Worm (Caenorhabditis elegans) whole organism, L3 larva: Measurements from ENCODE around the gene osm-5.
A peak's percentile ranks its signal among the peaks of the same experiment; 100 is the strongest.

Source experiments
- R02D3.7 ChIP-seq: fragments of 150-350 bp; optimal IDR thresholded peaks from 2 replicates; lab custom pipeline; 2014; ENCODE audit warnings: missing biosample characterization, missing genetic modification characterization
- ZK546.5 ChIP-seq: sonication (generic microtip); optimal IDR thresholded peaks from 2 replicates; lab custom pipeline; 2017; ENCODE audit warnings: missing biosample characterization, missing genetic modification characterization
- ama-1 ChIP-seq: fragments of 150-350 bp; optimal IDR thresholded peaks from 2 replicates; lab custom pipeline; 2018
- ceh-82 ChIP-seq: fragments of 150-350 bp; optimal IDR thresholded peaks from 2 replicates; lab custom pipeline; 2014; ENCODE audit warnings: missing biosample characterization, missing genetic modification characterization
- egl-27 ChIP-seq: sonication (generic microtip); optimal IDR thresholded peaks from 4 replicates; lab custom pipeline; 2017; ENCODE audit warnings: missing biosample characterization, missing genetic modification reagents, missing genetic modification characterization
- elt-1 ChIP-seq: fragments of 150-350 bp; optimal IDR thresholded peaks from 2 replicates; lab custom pipeline; 2014; ENCODE audit warnings: missing biosample characterization, missing genetic modification characterization
- elt-2 ChIP-seq: sonication (generic microtip); optimal IDR thresholded peaks from 2 replicates; lab custom pipeline; 2016; ENCODE audit warnings: missing genetic modification reagents, mild to moderate bottlenecking, missing genetic modification characterization, missing compliant biosample characterization
- elt-3 ChIP-seq, 3 experiments: fragments of 150-350 bp in 1 of 3; sonication (generic microtip) in 2 of 3; optimal IDR thresholded peaks; 2 replicates in 2 of 3; 4 replicates in 1 of 3; lab custom pipeline; 2014 to 2017; ENCODE audit warnings: missing biosample characterization in 3 of 3, missing genetic modification characterization in 3 of 3
- eor-1 ChIP-seq, 2 experiments: fragments of 150-350 bp; optimal IDR thresholded peaks; 2 replicates each; lab custom pipeline; 2014 to 2018; ENCODE audit warnings: missing biosample characterization in 2 of 2, missing genetic modification characterization in 2 of 2
- fkh-10 ChIP-seq: sonication (generic microtip); optimal IDR thresholded peaks from 2 replicates; lab custom pipeline; 2017; ENCODE audit warnings: missing biosample characterization, missing genetic modification reagents, missing genetic modification characterization
- fkh-2 ChIP-seq: fragments of 150-350 bp; optimal IDR thresholded peaks from 2 replicates; lab custom pipeline; 2014; ENCODE audit warnings: missing biosample characterization, missing genetic modification reagents, missing genetic modification characterization
- fos-1 ChIP-seq: fragments of 150-350 bp; optimal IDR thresholded peaks from 2 replicates; lab custom pipeline; 2014; ENCODE audit warnings: missing biosample characterization, missing genetic modification characterization
- jun-1 ChIP-seq: fragments of 150-350 bp; optimal IDR thresholded peaks from 2 replicates; lab custom pipeline; 2014; ENCODE audit warnings: missing biosample characterization, missing genetic modification reagents, missing genetic modification characterization
- lin-15B ChIP-seq: fragments of 150-350 bp; optimal IDR thresholded peaks from 2 replicates; lab custom pipeline; 2014; ENCODE audit warnings: missing biosample characterization, missing genetic modification characterization
- mml-1 ChIP-seq: fragments of 150-350 bp; sonication (generic microtip); optimal IDR thresholded peaks from 3 replicates; lab custom pipeline; 2014; ENCODE audit warnings: missing biosample characterization, missing genetic modification characterization
- nfya-1 ChIP-seq: sonication (generic microtip); optimal IDR thresholded peaks from 2 replicates; lab custom pipeline; 2017; ENCODE audit warnings: missing genetic modification characterization, mild to moderate bottlenecking, missing compliant biosample characterization, antibody characterized with exemption, moderate library complexity; ENCODE audit not compliant: insufficient read depth
- nhr-11 ChIP-seq: fragments of 150-350 bp; optimal IDR thresholded peaks from 2 replicates; lab custom pipeline; 2014; ENCODE audit warnings: missing biosample characterization, missing genetic modification characterization
- nhr-23 ChIP-seq: fragments of 150-350 bp; optimal IDR thresholded peaks from 2 replicates; lab custom pipeline; 2014; ENCODE audit warnings: missing biosample characterization, missing genetic modification reagents, missing genetic modification characterization
- nhr-237 ChIP-seq: fragments of 150-350 bp; optimal IDR thresholded peaks from 2 replicates; lab custom pipeline; 2014; ENCODE audit warnings: missing biosample characterization, missing genetic modification characterization
- nhr-25 ChIP-seq: sonication (generic microtip); optimal IDR thresholded peaks from 2 replicates; lab custom pipeline; 2017; ENCODE audit warnings: missing biosample characterization, missing genetic modification characterization
- nhr-28 ChIP-seq: fragments of 150-350 bp; optimal IDR thresholded peaks from 2 replicates; lab custom pipeline; 2014; ENCODE audit warnings: missing biosample characterization, missing genetic modification characterization
- pha-4 ChIP-seq: fragments of 150-350 bp; optimal IDR thresholded peaks from 2 replicates; lab custom pipeline; 2014; ENCODE audit warnings: missing biosample characterization, missing genetic modification reagents, missing genetic modification characterization
- sea-2 ChIP-seq: fragments of 150-350 bp; sonication (generic microtip); optimal IDR thresholded peaks from 4 replicates; lab custom pipeline; 2014; ENCODE audit warnings: missing biosample characterization, missing genetic modification reagents, missing genetic modification characterization
- snpc-4 ChIP-seq: fragments of 150-350 bp; optimal IDR thresholded peaks from 2 replicates; lab custom pipeline; 2014; ENCODE audit warnings: missing biosample characterization, missing genetic modification characterization
- unc-62 ChIP-seq: fragments of 150-350 bp; sonication (generic microtip); optimal IDR thresholded peaks from 4 replicates; lab custom pipeline; 2014; ENCODE audit warnings: missing biosample characterization, missing genetic modification reagents, missing genetic modification characterization

Gene osm-5

DNA sequence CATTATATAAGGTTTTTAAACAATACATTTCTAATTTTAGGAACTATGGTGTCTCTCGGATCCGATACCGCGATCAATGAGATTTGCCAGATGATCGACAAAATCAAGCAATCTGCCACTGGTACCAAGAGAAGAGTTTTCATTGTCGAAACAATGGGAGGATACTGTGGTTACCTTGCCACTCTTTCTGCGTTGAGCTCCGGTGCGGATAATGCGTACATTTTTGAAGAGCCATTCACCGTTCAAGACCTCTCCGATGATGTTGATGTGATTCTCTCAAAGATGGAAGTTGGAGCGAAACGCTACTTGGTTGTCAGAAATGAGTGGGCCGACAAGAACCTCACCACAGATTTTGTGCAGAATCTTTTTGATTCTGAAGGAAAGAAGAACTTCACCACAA lies 40.5 kb upstream of the osm-5 start:
- TF ChIP-seq nhr-237 (tag; lab: Kevin White, UChicago): no peak
- no peak for TF ChIP-seq fos-1 (tag; lab: Kevin White, UChicago)
- TF ChIP-seq nhr-28 (tag; lab: Kevin White, UChicago): no peak
- no peak for TF ChIP-seq ama-1 (lab: Kevin White, UChicago)
- TF ChIP-seq, all 47 proteins: peak for 0

DNA sequence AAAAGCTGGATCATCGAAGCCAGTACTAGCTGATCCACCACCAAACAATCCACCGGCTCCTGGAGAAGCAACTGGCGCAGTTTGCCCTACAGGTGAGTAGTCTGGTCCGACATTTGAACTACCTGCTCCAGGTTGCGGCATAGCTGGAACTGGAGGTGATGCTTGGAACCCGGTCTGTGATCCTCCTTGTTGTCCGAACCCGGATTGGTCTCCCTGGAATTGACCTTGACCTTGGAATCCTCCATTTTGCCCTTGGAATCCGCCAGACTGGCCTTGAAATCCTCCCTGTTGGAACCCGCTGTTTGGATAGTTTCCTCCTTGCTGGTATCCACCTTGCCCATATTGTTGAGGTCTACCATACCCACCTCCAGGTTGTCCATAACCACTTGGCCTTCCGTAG lies 38.1 kb upstream of the osm-5 start:
- TF ChIP-seq ceh-82 (tag; lab: Kevin White, UChicago): no peak
- no peak for TF ChIP-seq jun-1 (tag; lab: Kevin White, UChicago)
- TF ChIP-seq ama-1 (lab: Kevin White, UChicago): no peak
- TF ChIP-seq ZK546.5 (tag; lab: Kevin White, UChicago): no peak
- TF ChIP-seq, all 47 proteins: peak for 0

DNA sequence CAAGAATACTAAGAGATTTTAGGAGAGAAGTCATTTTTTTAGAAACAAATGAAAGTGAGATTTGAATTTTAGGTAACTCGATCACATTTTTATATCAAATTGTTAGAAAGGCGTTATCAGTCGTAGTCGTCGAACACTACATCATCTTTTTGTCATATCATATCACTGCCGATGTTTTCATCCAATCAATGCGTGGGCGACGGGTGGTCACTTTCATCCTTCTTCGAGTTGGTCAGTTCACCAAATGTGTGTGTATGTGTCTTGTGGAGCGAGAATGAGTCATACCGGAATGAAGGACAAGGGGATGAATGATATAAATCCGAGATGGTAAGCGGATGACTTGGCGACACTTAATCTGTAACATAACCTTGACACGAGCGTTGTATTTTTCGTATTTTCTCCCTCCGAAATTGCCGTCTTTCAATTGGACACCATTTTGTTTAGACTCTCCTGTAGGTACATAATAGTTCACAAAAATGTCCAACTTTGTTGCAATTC lies 37.5 kb upstream of the osm-5 start, which contains the start of the genes Y41G9A.10 and Y41G9A.5:
Gene Y41G9A.10 (minus strand): TSS at position 51 of the 498 bp plus-strand sequence.
Gene Y41G9A.5 (plus strand): TSS at position 160 of the 498 bp plus-strand sequence.
- TF ChIP-seq nhr-25 (tag; lab: Kevin White, UChicago): peak; percentile 19
- no peak for TF ChIP-seq ZK546.5 (tag; lab: Kevin White, UChicago)
- no peak for TF ChIP-seq nhr-11 (tag; lab: Kevin White, UChicago)
- TF ChIP-seq snpc-4 (tag; lab: Kevin White, UChicago): no peak
- no peak for TF ChIP-seq lin-15B (tag; lab: Kevin White, UChicago)
- TF ChIP-seq fkh-2 (tag; lab: Kevin White, UChicago): no peak
- TF ChIP-seq nhr-23: peak; percentile 36
- peak in 2 of 3 experiments; percentile 40 to 63 for TF ChIP-seq elt-3 (tag; optimal IDR thresholded peaks at IDR 0.05; lab: Kevin White, UChicago)
- TF ChIP-seq egl-27 (tag; lab: Kevin White, UChicago): no peak
- TF ChIP-seq, all 47 proteins: peak for 3

DNA sequence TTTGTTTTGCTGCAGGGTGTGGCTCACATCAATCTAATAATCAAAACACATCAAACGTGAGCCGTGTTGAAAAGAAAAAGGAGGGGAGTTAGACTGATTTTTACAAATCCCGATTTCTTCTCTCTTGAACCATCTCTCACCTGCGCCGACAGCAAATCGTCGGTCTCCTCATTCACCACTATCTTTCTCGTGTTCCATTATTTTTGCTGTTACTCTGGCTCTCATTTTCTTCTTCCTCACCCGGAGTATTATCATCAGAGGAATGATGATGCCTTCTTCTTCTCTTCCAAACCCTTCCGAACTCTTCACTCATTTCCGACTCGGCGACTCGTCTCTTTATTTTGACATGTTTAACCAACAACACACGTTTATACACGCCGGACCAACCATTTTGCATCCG lies 33.8 kb upstream of the osm-5 start:
- TF ChIP-seq unc-62 (GFP tag; lab: Kevin White, UChicago) (peak; percentile 41), fkh-10 (GFP tag; lab: Kevin White, UChicago) (no peak)

DNA sequence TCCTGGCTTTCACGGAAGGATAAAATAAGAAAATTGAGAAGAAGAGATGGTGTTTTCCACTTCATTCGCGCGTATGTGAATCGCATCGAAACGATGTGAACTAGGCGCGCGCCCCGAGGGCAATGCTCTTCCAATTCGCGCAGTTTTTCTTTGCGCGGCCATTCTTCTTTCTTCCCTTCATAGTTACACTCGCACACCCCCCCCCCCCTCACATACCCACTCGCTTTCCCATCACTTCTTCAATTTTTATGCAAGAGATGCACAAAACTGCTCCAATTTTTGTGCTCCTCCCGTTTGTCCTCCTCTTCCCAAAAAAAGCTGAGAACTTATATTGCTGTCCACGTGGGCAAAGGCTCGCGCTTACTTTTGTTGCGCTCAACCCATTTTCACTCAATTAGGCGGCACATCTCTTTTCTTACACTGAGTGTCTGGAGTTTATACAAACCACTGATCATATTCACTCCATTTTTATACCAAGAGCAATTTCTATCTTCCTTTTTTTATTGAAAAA lies 30.5 kb upstream of the osm-5 start:
- no peak for TF ChIP-seq elt-3 (tag; optimal IDR thresholded peaks at IDR 0.05; lab: Kevin White, UChicago)
- peak; percentile 7 for TF ChIP-seq nfya-1
- no peak for TF ChIP-seq fkh-2 (tag; lab: Kevin White, UChicago)
- no peak for TF ChIP-seq mml-1 (tag; lab: Kevin White, UChicago)
- TF ChIP-seq sea-2 (GFP tag; lab: Kevin White, UChicago): no peak
- TF ChIP-seq snpc-4 (tag; lab: Kevin White, UChicago): no peak

DNA sequence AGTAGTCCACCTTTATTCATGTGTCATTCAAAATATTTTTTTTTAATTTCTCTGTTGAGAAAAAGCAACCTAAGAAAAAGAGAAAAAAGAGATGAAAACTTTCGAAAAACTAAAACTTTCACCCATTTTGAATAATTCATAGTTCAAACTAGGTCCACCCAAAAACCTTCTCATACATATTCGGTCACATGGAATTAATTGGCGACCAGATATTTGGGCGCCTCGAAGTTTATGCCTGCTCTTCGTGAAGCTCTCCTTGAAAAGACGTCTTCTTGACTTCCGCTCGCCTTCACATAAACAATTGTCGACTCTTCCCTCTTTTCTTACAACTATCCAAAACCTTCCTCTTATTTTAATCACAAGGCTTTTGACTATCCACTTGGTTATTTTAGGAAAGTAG lies 28.4 kb upstream of the osm-5 start:
- no peak for TF ChIP-seq eor-1 (tag; optimal IDR thresholded peaks at IDR 0.05; lab: Kevin White, UChicago)

DNA sequence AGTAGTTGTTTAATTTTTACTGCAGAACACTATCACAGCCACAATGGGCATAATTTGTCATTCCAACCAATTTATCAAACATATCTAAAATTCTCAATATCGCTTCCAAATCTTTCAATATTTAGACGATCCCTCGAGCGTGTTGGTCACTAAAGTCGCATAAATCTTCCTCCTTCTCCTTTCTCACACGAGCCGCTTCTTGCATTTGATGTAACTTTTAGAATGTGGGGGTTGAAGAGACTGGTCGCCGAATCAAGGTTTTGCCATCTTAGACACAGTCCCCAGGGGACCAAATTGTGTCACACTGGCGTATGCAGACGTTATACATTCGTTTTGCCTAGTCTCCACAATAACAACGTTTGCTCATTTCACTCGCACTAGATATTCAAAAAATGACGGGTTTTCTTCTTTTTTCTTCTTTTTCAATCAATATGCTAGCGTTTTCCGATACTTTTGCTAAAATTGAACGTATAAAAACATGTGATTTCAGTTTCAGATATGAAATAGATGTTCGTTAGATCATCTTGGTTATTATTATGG lies 26.5 kb upstream of the osm-5 start, which contains the start of gene gbb-1:
Gene gbb-1 (plus strand): TSS at position 490 of the 540 bp plus-strand sequence.
- TF ChIP-seq elt-1 (tag; lab: Kevin White, UChicago): peak; percentile 19
- TF ChIP-seq ama-1 (lab: Kevin White, UChicago): no peak

DNA sequence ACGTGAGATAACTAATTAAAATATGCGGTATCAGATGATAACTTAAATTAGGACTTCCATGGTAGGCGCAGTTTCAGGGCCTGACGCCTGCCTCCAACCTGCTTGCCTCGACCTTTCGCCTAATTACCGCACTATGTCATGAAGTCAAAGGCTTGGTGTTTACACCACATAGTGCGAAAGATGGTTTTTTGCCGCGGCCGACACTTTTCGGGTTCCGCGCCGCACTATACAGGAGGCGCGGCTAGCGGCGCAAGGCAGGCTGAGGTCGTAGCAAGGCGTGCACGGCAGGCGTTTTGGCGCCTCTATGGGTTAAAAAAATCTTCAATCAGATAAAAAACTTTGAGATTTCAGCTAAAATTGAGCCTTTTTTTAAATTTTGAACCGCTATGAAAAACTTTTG lies 23.4 kb upstream of the osm-5 start:
- TF ChIP-seq egl-27 (tag; lab: Kevin White, UChicago) (no peak), snpc-4 (tag; lab: Kevin White, UChicago) (peak; percentile 78)

DNA sequence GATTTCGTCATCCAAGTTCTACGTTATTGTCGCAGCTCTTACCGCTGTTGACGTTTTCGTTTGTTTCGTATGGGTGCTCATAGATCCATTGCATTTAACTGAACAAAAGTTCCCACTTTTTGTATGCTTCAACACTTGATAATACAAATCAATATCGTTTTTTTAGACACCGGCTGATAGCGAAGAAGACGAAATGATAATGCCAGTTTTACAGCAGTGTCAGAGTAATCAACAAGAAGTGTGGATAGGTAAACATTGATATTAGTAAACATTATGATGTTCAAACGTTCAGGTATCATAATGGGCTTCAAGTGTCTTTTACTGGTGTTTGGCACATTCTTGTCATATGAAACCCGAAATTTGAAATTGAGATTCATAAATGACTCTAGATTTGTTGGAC lies 17.8 kb upstream of the osm-5 start:
- TF ChIP-seq R02D3.7 (tag; lab: Kevin White, UChicago): no peak
- TF ChIP-seq pha-4 (tag; lab: Kevin White, UChicago): peak; percentile 62
- peak; percentile 72 for TF ChIP-seq elt-2
